Worm (Caenorhabditis elegans) whole organism, L4 larva: ENCODE measurements around the gene let-754.

Experiments used
- F10B5.3 ChIP-seq: sonication (generic microtip); optimal IDR thresholded peaks from 2 replicates; lab custom pipeline; 2016; ENCODE audit warnings: mild to moderate bottlenecking, missing genetic modification characterization, missing compliant biosample characterization
- F37D6.2 ChIP-seq: sonication (generic microtip); optimal IDR thresholded peaks from 2 replicates; lab custom pipeline; 2016; ENCODE audit warnings: mild to moderate bottlenecking, missing genetic modification characterization, missing compliant biosample characterization
- T20F7.1 ChIP-seq: fragments of 200-800 bp; sonication (Bioruptor generic); optimal IDR thresholded peaks from 2 replicates; lab custom pipeline; 2018; ENCODE audit warnings: mild to moderate bottlenecking, missing genetic modification characterization, missing compliant biosample characterization
- T26A8.4 ChIP-seq: fragments of 200-800 bp; sonication (Bioruptor generic); IDR thresholded peaks from 2 replicates; pipeline ENCODE4 v1.3.6; 2022; ENCODE audit warnings: missing genetic modification characterization, missing compliant biosample characterization
- Y5F2A.4 ChIP-seq: fragments of 200-800 bp; sonication (Bioruptor generic); optimal IDR thresholded peaks from 2 replicates; lab custom pipeline; 2018; ENCODE audit warnings: mild to moderate bottlenecking, missing genetic modification characterization, missing compliant biosample characterization
- aly-2 ChIP-seq: sonication (generic microtip); optimal IDR thresholded peaks from 2 replicates; lab custom pipeline; 2018; ENCODE audit warnings: missing biosample characterization, missing genetic modification characterization
- arid-1 ChIP-seq: fragments of 200-800 bp; sonication (Bioruptor generic); conservative IDR thresholded peaks from 2 replicates; pipeline ENCODE4 v1.3.6; 2022; ENCODE audit warnings: missing genetic modification reagents, missing genetic modification characterization, missing compliant biosample characterization
- ceh-20 ChIP-seq: fragments of 200-800 bp; sonication (Bioruptor generic); IDR thresholded peaks from 2 replicates; pipeline ENCODE4 v1.3.6; 2022; ENCODE audit warnings: missing genetic modification reagents, missing genetic modification characterization, missing compliant biosample characterization
- ctbp-1 ChIP-seq: fragments of 200-800 bp; sonication (Bioruptor generic); IDR thresholded peaks from 2 replicates; pipeline ENCODE4 v1.3.6; 2022; ENCODE audit warnings: missing genetic modification reagents, missing genetic modification characterization, missing compliant biosample characterization
- daf-16 ChIP-seq, 3 experiments: sonication (generic microtip); optimal IDR thresholded peaks; 2 replicates each; lab custom pipeline; 2016 to 2017; ENCODE audit warnings: missing genetic modification characterization in 3 of 3, missing genetic modification reagents in 3 of 3, mild to moderate bottlenecking in 2 of 3, missing compliant biosample characterization in 2 of 3, missing biosample characterization in 1 of 3, moderate library complexity in 1 of 3
- dmd-6 ChIP-seq: fragments of 200-800 bp; sonication (Bioruptor generic); IDR thresholded peaks from 2 replicates; pipeline ENCODE4 v1.3.6; 2022; ENCODE audit warnings: missing genetic modification reagents, missing genetic modification characterization, missing compliant biosample characterization
- dve-1 ChIP-seq: sonication (generic microtip); optimal IDR thresholded peaks from 2 replicates; lab custom pipeline; 2017; ENCODE audit warnings: antibody characterized with exemption, mild to moderate bottlenecking, missing genetic modification characterization, missing compliant biosample characterization; ENCODE audit not compliant: insufficient read depth
- egl-27 ChIP-seq: sonication (generic microtip); optimal IDR thresholded peaks from 3 replicates; lab custom pipeline; 2017; ENCODE audit warnings: missing biosample characterization, missing genetic modification reagents, missing genetic modification characterization
- fkh-10 ChIP-seq: fragments of 150-350 bp; optimal IDR thresholded peaks from 2 replicates; lab custom pipeline; 2014; ENCODE audit warnings: missing biosample characterization, missing genetic modification reagents, missing genetic modification characterization
- gei-8 ChIP-seq: fragments of 200-800 bp; sonication (Bioruptor generic); optimal IDR thresholded peaks from 2 replicates; lab custom pipeline; 2018; ENCODE audit warnings: mild to moderate bottlenecking, missing genetic modification characterization, missing compliant biosample characterization
- hif-1 ChIP-seq, 2 experiments: sonication (generic microtip); optimal IDR thresholded peaks; 2 replicates each; lab custom pipeline; 2016 to 2017; ENCODE audit warnings: missing compliant biosample characterization in 2 of 2, missing genetic modification characterization in 2 of 2, missing genetic modification reagents in 2 of 2, missing genotype in 2 of 2, mild to moderate bottlenecking in 1 of 2
- hlh-11 ChIP-seq: fragments of 200-800 bp; sonication (Bioruptor generic); optimal IDR thresholded peaks from 2 replicates; lab custom pipeline; 2018; ENCODE audit warnings: mild to moderate bottlenecking, missing genetic modification characterization, missing compliant biosample characterization
- hlh-30 ChIP-seq: sonication (generic microtip); optimal IDR thresholded peaks from 2 replicates; lab custom pipeline; 2017; ENCODE audit warnings: antibody characterized with exemption, mild to moderate bottlenecking, missing genetic modification characterization, missing compliant biosample characterization; ENCODE audit not compliant: insufficient read depth
- jun-1 ChIP-seq: fragments of 150-350 bp; optimal IDR thresholded peaks from 2 replicates; lab custom pipeline; 2014; ENCODE audit warnings: missing biosample characterization, missing genetic modification reagents, missing genetic modification characterization
- lim-7 ChIP-seq: fragments of 200-800 bp; sonication (Bioruptor generic); IDR thresholded peaks from 2 replicates; pipeline ENCODE4 v1.3.6; 2022; ENCODE audit warnings: missing genetic modification characterization, missing compliant biosample characterization
- lin-15B ChIP-seq: fragments of 150-350 bp; sonication (generic microtip); optimal IDR thresholded peaks from 3 replicates; lab custom pipeline; 2014; ENCODE audit warnings: missing biosample characterization, missing genetic modification characterization
- lin-39 ChIP-seq: fragments of 150-350 bp; optimal IDR thresholded peaks from 2 replicates; lab custom pipeline; 2014; ENCODE audit warnings: missing biosample characterization, missing genetic modification reagents, missing genetic modification characterization
- lsy-2 ChIP-seq, 2 experiments: fragments of 150-350 bp in 1 of 2; sonication (generic microtip) in 1 of 2; optimal IDR thresholded peaks; 2 replicates each; lab custom pipeline; 2014 to 2017; ENCODE audit warnings: missing biosample characterization in 2 of 2, missing genetic modification characterization in 2 of 2
- madf-9 ChIP-seq: fragments of 200-800 bp; sonication (Bioruptor generic); conservative IDR thresholded peaks from 2 replicates; pipeline ENCODE4 v1.3.6; 2022; ENCODE audit warnings: missing genetic modification reagents, missing genetic modification characterization, missing compliant biosample characterization
- mdl-1 ChIP-seq, 2 experiments: fragments of 150-350 bp in 1 of 2; sonication (generic microtip) in 1 of 2; optimal IDR thresholded peaks; 2 replicates each; lab custom pipeline; 2014 to 2017; ENCODE audit warnings: missing biosample characterization in 2 of 2, missing genetic modification characterization in 2 of 2
- mdt-29 ChIP-seq: fragments of 200-800 bp; sonication (Bioruptor generic); IDR thresholded peaks from 2 replicates; pipeline ENCODE4 v1.3.6; 2022; ENCODE audit warnings: missing genetic modification reagents, missing genetic modification characterization, missing compliant biosample characterization
- mep-1 ChIP-seq: fragments of 150-350 bp; sonication (generic microtip); optimal IDR thresholded peaks from 3 replicates; lab custom pipeline; 2014; ENCODE audit warnings: missing biosample characterization, missing genetic modification characterization
- mes-2 ChIP-seq: sonication (generic microtip); optimal IDR thresholded peaks from 2 replicates; lab custom pipeline; 2016; ENCODE audit warnings: missing genotype, mild to moderate bottlenecking, missing genetic modification characterization, missing compliant biosample characterization; ENCODE audit not compliant: poor library complexity, severe bottlenecking
- mxl-3 ChIP-seq: fragments of 200-800 bp; sonication (Bioruptor generic); optimal IDR thresholded peaks from 2 replicates; lab custom pipeline; 2018; ENCODE audit warnings: mild to moderate bottlenecking, missing genetic modification characterization, missing compliant biosample characterization
- nhr-11 ChIP-seq: fragments of 150-350 bp; optimal IDR thresholded peaks from 2 replicates; lab custom pipeline; 2014; ENCODE audit warnings: missing biosample characterization, missing genetic modification characterization
- nhr-237 ChIP-seq: sonication (generic microtip); optimal IDR thresholded peaks from 2 replicates; lab custom pipeline; 2017; ENCODE audit warnings: missing biosample characterization, missing genetic modification characterization
- nhr-28 ChIP-seq: fragments of 150-350 bp; optimal IDR thresholded peaks from 2 replicates; lab custom pipeline; 2014; ENCODE audit warnings: missing biosample characterization, missing genetic modification characterization
- nhr-76 ChIP-seq: fragments of 150-350 bp; optimal IDR thresholded peaks from 2 replicates; lab custom pipeline; 2014; ENCODE audit warnings: missing biosample characterization, missing genetic modification characterization
- pha-4 ChIP-seq, 2 experiments: fragments of 150-350 bp in 1 of 2; fragments of 200-800 bp in 1 of 2; sonication (Bioruptor generic) in 1 of 2; IDR thresholded peaks in 1 of 2; optimal IDR thresholded peaks in 1 of 2; 2 replicates each; pipeline versions ENCODE4 v1.3.6 to Lab custom; 2014 to 2022; ENCODE audit warnings: missing genetic modification characterization in 2 of 2, missing genetic modification reagents in 2 of 2, missing biosample characterization in 1 of 2, missing compliant biosample characterization in 1 of 2
- php-3 ChIP-seq: fragments of 200-800 bp; sonication (Bioruptor generic); IDR thresholded peaks from 2 replicates; pipeline ENCODE4 v1.3.6; 2022; ENCODE audit warnings: missing genetic modification reagents, missing genetic modification characterization, missing compliant biosample characterization
- pqm-1 ChIP-seq: sonication (generic microtip); optimal IDR thresholded peaks from 2 replicates; lab custom pipeline; 2017; ENCODE audit warnings: missing biosample characterization, missing genetic modification characterization
- set-16 ChIP-seq: fragments of 200-800 bp; sonication (Bioruptor generic); IDR thresholded peaks from 2 replicates; pipeline ENCODE4 v1.3.6; 2022; ENCODE audit warnings: missing genetic modification reagents, missing genetic modification characterization, missing compliant biosample characterization
- snpc-1.2 ChIP-seq: fragments of 200-800 bp; sonication (Bioruptor generic); IDR thresholded peaks from 2 replicates; pipeline ENCODE4 v1.3.6; 2022; ENCODE audit warnings: missing genetic modification reagents, missing genetic modification characterization, missing compliant biosample characterization
- spr-1 ChIP-seq: sonication (generic microtip); optimal IDR thresholded peaks from 2 replicates; lab custom pipeline; 2016; ENCODE audit warnings: mild to moderate bottlenecking, missing genetic modification characterization, missing compliant biosample characterization
- spr-3 ChIP-seq: fragments of 200-800 bp; sonication (Bioruptor generic); optimal IDR thresholded peaks from 2 replicates; lab custom pipeline; 2018; ENCODE audit warnings: mild to moderate bottlenecking, missing genetic modification characterization, missing compliant biosample characterization
- tag-97 ChIP-seq: fragments of 200-800 bp; sonication (Bioruptor generic); IDR thresholded peaks from 2 replicates; pipeline ENCODE4 v1.3.6; 2022; ENCODE audit warnings: missing genetic modification characterization, missing compliant biosample characterization
- unc-39 ChIP-seq: sonication (generic microtip); optimal IDR thresholded peaks from 2 replicates; lab custom pipeline; 2017; ENCODE audit warnings: missing biosample characterization, missing genetic modification characterization
- unc-62 ChIP-seq, 3 experiments: fragments of 150-350 bp in 1 of 3; sonication (generic microtip); optimal IDR thresholded peaks in 2 of 3; peaks in 1 of 3; 1 replicate in 1 of 3; 2 replicates in 2 of 3; lab custom pipeline; 2014 to 2017; ENCODE audit warnings: missing biosample characterization in 3 of 3, missing genetic modification characterization in 3 of 3, missing genetic modification reagents in 3 of 3, missing genotype in 1 of 3
- zip-2 ChIP-seq: fragments of 150-350 bp; optimal IDR thresholded peaks from 2 replicates; lab custom pipeline; 2014; ENCODE audit warnings: missing biosample characterization, missing genetic modification characterization
- ztf-11 ChIP-seq: fragments of 150-350 bp; optimal IDR thresholded peaks from 2 replicates; lab custom pipeline; 2014; ENCODE audit warnings: missing biosample characterization, missing genetic modification characterization
- ztf-7 ChIP-seq: fragments of 150-350 bp; optimal IDR thresholded peaks from 2 replicates; lab custom pipeline; 2014; ENCODE audit warnings: missing biosample characterization, missing genetic modification characterization

Gene let-754

DNA sequence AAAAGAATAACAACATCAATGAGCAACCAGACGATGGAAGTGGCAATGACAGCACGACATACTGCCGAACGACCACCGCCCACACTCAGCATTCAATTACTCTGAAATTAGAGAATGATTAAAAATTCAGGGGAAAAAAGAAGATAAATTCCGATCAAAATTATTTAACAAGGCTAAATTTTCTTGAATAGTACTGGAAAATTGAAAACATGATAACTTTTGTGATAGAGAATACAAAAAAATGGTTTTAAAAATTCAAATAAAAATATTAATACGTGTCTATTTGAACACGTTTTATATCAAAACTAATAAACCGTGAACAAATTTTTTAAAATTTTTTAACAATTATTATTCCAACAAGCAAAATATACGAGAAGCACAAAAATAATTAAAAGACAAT is 35.4 kb downstream of the let-754 start, which contains the start of gene gly-3:
TSS of gene gly-3 (minus strand) at position 101 of the 400 bp plus-strand sequence.
- TF ChIP-seq lin-39 (tag; lab: Kevin White, UChicago) (no peak), aly-2 (tag; lab: Kevin White, UChicago) (no peak), fkh-10 (GFP tag; lab: Kevin White, UChicago) (no peak), ctbp-1 (GFP tag; lab: Robert Waterston, UW) (no peak), F37D6.2 (no peak), mes-2 (tag; lab: Kevin White, UChicago) (no peak), spr-3 (GFP tag; lab: Kevin White, UChicago) (no peak), T26A8.4 (GFP tag; lab: Robert Waterston, UW) (no peak), arid-1 (GFP tag; lab: Robert Waterston, UW) (no peak), snpc-1.2 (GFP tag; lab: Robert Waterston, UW) (no peak), spr-1 (tag; lab: Kevin White, UChicago) (no peak), Y5F2A.4 (no peak), jun-1 (no peak), F10B5.3 (tag; lab: Kevin White, UChicago) (no peak), lin-15B (tag; lab: Kevin White, UChicago) (no peak), hlh-11 (tag; lab: Kevin White, UChicago) (no peak)

DNA sequence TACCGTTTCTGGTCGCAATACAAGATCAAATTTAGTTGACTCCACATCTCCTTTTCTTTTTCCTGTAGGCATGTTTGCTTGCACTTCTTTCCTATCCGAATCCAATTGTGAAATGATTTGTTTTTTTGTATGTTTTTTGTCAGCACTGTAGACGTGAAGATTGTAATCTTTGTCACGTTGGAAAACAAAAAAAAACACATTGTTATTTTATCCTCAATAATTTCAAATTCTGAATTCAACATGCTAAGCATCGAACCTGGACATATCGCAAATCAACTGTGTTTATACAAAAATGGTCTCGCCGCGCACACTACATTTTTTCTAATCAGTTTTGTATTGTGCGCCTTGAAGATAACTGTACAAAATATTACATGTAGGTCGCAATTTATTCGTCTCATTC is 39.6 kb downstream of the let-754 start, which contains the start of gene ZK688.12:
TSS of gene ZK688.12 (minus strand) at position 101 of the 400 bp plus-strand sequence.
- TF ChIP-seq nhr-237 (tag; lab: Kevin White, UChicago) (no peak), pqm-1 (no peak), lim-7 (GFP tag; lab: Robert Waterston, UW) (no peak), ztf-7 (no peak), gei-8 (no peak), mes-2 (tag; lab: Kevin White, UChicago) (no peak), dmd-6 (no peak), nhr-76 (tag; lab: Kevin White, UChicago) (no peak), hif-1 (tag; optimal IDR thresholded peaks at IDR 0.05; lab: Kevin White, UChicago) (no peak), madf-9 (GFP tag; lab: Robert Waterston, UW) (no peak), zip-2 (tag; lab: Kevin White, UChicago) (no peak), ztf-11 (tag; lab: Kevin White, UChicago) (no peak), Y5F2A.4 (no peak), dve-1 (tag; lab: Kevin White, UChicago) (no peak)

DNA sequence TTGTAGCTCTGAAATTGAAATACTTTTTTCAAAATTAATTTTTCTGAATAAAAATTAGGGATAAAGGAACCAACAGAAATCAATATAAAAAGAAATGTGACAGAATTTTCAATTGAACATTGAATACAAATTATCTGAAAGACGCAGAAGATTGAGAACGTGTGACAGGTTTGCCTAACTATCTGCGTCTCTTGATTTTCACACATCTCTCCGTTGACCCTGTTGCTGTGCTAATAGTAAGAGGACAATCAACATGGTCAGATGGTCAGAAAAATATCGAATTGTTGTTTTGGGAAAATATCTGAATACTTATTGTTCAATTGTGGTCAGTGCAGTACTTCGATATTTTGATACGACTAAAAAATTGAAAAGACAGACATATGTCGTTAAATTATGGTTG is 41.5 kb downstream of the let-754 start, which contains the start of gene ZK688.7:
TSS of gene ZK688.7 (minus strand) at position 14 of the 400 bp plus-strand sequence.
- TF ChIP-seq unc-39 (tag; lab: Kevin White, UChicago) (no peak), T26A8.4 (GFP tag; lab: Robert Waterston, UW) (no peak), ceh-20 (no peak), set-16 (GFP tag; lab: Robert Waterston, UW) (no peak), php-3 (GFP tag; lab: Robert Waterston, UW) (no peak), lsy-2 (tag; optimal IDR thresholded peaks at IDR 0.05; lab: Kevin White, UChicago) (peak in 1 of 2 experiments; percentile 29), mep-1 (tag; lab: Kevin White, UChicago) (no peak), dve-1 (tag; lab: Kevin White, UChicago) (peak; percentile 60), T20F7.1 (GFP tag; lab: Kevin White, UChicago) (peak; percentile 2), hlh-30 (tag; lab: Kevin White, UChicago) (peak; percentile 86), daf-16 (GFP tag; optimal IDR thresholded peaks at IDR 0.05; lab: Kevin White, UChicago) (no peak), daf-16 (tag; optimal IDR thresholded peaks at IDR 0.05; lab: Kevin White, UChicago) (peak; percentile 84), hlh-11 (tag; lab: Kevin White, UChicago) (peak; percentile 56), nhr-11 (tag; lab: Kevin White, UChicago) (no peak), unc-62 (GFP tag; optimal IDR thresholded peaks at IDR 0.05 in 1 of 2; lab: Kevin White, UChicago) (peak in 1 of 2 experiments; percentile 87), unc-62 (tag; optimal IDR thresholded peaks at IDR 0.05; lab: Kevin White, UChicago) (no peak), egl-27 (tag; lab: Kevin White, UChicago) (no peak), pha-4 (GFP tag; IDR thresholded peaks at IDR 0.05; lab: Robert Waterston, UW) (no peak), pha-4 (tag; optimal IDR thresholded peaks at IDR 0.05; lab: Kevin White, UChicago) (no peak), nhr-28 (peak; percentile 60), mdl-1 (tag; optimal IDR thresholded peaks at IDR 0.05; lab: Kevin White, UChicago) (peak in 1 of 2 experiments; percentile 47), mdt-29 (GFP tag; lab: Robert Waterston, UW) (no peak), mxl-3 (GFP tag; lab: Kevin White, UChicago) (peak; percentile 31), tag-97 (GFP tag; lab: Robert Waterston, UW) (no peak)
- TF ChIP-seq, all 104 proteins: peak for 10
